Worm (Caenorhabditis elegans): ENCODE data around the gene chil-23.

The chil-23 gene

ce11 chrII:9489922-9490321, 21.5 kb upstream of the chil-23 start:
- no peak for TF ChIP-seq mec-3 (tag; optimal IDR thresholded peaks at IDR 0.05; ENCODE audit: borderline replicate concordance)
- no peak for TF ChIP-seq hlh-30 (tag; optimal IDR thresholded peaks at IDR 0.05; ENCODE audit: insufficient read depth)
- TF ChIP-seq elt-2 (tag; optimal IDR thresholded peaks at IDR 0.05) = no peak
- TF ChIP-seq sox-4 (tag; optimal IDR thresholded peaks at IDR 0.05) = no peak
- TF ChIP-seq ceh-9 (tag; optimal IDR thresholded peaks at IDR 0.05) = no peak
- no peak for TF ChIP-seq unc-3 (GFP tag; conservative IDR thresholded peaks at IDR 0.05)
- TF ChIP-seq unc-3 (tag; optimal IDR thresholded peaks at IDR 0.05) = no peak
- TF ChIP-seq tbx-2 (tag; optimal IDR thresholded peaks at IDR 0.05) = no peak
- TF ChIP-seq K09A11.1 (tag; optimal IDR thresholded peaks at IDR 0.05; ENCODE audit: insufficient read depth) = no peak
- TF ChIP-seq hlh-6 (tag; optimal IDR thresholded peaks at IDR 0.05) = no peak
- TF ChIP-seq T23F11.4 (GFP tag; optimal IDR thresholded peaks at IDR 0.05) = no peak
- no peak for TF ChIP-seq ceh-24 (tag; optimal IDR thresholded peaks at IDR 0.05)
- no peak for TF ChIP-seq C08G9.2 (tag; optimal IDR thresholded peaks at IDR 0.05)

- TF ChIP-seq ceh-24 (tag; optimal IDR thresholded peaks at IDR 0.05) (no peak), hlh-15 (tag; optimal IDR thresholded peaks at IDR 0.05) (no peak), pag-3 (tag; optimal IDR thresholded peaks at IDR 0.05; ENCODE audit: borderline replicate concordance) (no peak), K02D7.2 (tag; optimal IDR thresholded peaks at IDR 0.05) (no peak), ceh-31 (tag; optimal IDR thresholded peaks at IDR 0.05) (peak; percentile 23), F13H6.1 (tag; optimal IDR thresholded peaks at IDR 0.05) (no peak), ceh-18 (tag; optimal IDR thresholded peaks at IDR 0.05) (no peak)
Measured at ce11 chrII:9487337-9487950, 19.0 kb upstream of the chil-23 start, which contains the start of gene T19H5.4. Gene T19H5.4 (minus strand): TSS chrII:9487387.

DNA sequence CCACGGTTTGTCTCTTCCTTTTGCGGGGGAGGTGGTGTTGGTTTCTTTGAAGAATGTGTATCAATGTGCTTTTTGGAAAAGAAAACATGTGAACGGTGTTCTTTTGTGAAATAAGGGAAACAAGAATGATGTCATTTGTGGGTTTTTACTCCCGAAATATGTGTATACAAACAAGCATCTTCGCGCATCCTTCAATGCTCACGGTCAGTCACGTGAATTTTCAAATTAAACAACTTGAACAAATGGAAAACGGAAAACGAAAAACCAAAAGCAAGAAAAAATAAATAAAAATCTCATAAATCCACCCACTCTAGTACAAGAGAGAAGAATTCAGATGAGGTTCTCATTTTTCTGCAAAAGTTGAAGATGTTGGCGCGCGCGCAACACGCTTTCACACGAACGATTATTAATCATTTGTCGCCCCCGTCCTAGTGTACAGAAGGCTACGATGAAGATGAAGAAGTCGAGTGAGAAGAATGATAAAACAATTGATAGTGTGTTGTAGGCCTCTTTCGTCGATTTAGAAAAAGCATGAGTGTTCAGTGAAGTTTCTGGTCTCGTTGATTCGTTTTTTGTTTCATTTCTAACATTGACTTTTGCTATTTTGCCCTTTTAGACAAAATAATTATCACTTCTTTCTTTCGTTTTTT, 16.8 kb upstream of the chil-23 start:
- TF ChIP-seq ama-1 (optimal IDR thresholded peaks at IDR 0.05) (no peak), sdc-2 (tag; optimal IDR thresholded peaks at IDR 0.05) (no peak)

DNA sequence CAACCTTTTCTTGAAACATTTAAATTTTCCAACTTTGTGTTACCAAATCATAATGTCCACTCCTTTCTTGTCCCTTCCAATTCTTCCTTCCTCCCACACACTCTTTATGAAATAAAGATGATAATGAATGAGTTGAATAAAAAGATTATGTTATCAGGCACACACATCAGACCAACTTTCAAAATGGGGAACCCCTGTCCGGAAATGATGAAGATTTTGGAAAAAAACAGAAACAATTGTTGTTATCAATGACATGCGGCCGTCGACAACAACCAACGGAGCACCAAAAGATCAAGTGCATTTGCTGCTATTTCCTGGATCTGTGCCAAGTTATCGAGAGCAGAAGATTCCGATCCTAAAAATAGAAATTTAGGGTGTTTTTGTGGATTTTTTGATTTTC, 14.9 kb upstream of the chil-23 start:
- TF ChIP-seq elt-2 (tag; optimal IDR thresholded peaks at IDR 0.05) (peak; percentile 28), K09A11.1 (tag; optimal IDR thresholded peaks at IDR 0.05; ENCODE audit: insufficient read depth) (no peak)

DNA sequence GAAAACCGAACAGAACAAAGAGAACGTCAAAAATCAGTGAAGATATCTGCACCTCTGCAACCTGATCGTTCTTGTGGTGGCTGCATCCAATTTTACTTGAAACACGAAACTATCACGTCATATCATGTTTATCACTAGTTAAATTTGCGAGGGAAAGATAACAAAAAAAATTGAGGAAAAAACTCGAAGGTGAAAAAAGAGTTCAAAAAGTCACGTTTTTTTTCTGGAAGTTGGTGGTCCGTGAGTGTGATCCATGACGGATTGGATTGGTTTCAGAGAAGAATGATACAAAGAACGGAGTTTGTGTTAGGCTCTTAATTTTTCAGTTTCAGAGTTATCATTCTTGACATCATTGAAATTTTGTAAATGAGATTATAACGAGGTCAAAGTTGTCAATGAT, 14.1 kb upstream of the chil-23 start:
- no peak for TF ChIP-seq C08G9.2 (tag; optimal IDR thresholded peaks at IDR 0.05)
- TF ChIP-seq fkh-6 (tag; optimal IDR thresholded peaks at IDR 0.05) = no peak
- no peak for TF ChIP-seq hlh-8 (tag; optimal IDR thresholded peaks at IDR 0.05)
- TF ChIP-seq C38D4.7 (GFP tag; optimal IDR thresholded peaks at IDR 0.05) = no peak
- TF ChIP-seq ttx-3 (tag; optimal IDR thresholded peaks at IDR 0.05) = no peak
- no peak for TF ChIP-seq ztf-16 (tag; optimal IDR thresholded peaks at IDR 0.05)
- TF ChIP-seq pat-9 (tag; optimal IDR thresholded peaks at IDR 0.05) = no peak
- TF ChIP-seq elt-2 (tag; optimal IDR thresholded peaks at IDR 0.05) = no peak

ce11 chrII:9481427-9481826, 13.0 kb upstream of the chil-23 start:
- no peak for TF ChIP-seq hlh-30 (tag; optimal IDR thresholded peaks at IDR 0.05; ENCODE audit: insufficient read depth)
- no peak for TF ChIP-seq odd-2 (tag; optimal IDR thresholded peaks at IDR 0.05)

DNA sequence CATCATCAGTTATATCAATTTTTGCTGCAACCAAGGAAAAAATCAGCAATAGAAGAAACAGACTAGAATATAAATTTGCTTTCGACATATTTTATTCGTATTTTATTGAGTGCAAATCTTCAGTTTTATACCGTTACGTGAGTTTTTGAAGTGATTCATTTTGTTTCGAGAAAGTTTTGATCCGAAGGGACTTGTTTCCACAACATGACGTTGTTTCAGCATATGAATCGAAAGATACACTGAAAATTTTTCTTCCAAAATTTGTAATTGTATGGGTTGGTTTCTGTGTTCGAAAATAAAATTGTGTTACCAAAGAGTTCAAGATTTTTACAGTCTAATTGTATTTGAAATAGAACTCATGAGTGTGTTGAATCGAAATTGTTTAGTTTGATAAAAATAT, 11.6 kb upstream of the chil-23 start, which contains the start of gene T19H5.7:
T19H5.7 (minus strand) TSS at position 101 of the 400 bp plus-strand sequence.
- no peak for TF ChIP-seq ceh-2 (tag; optimal IDR thresholded peaks at IDR 0.05)
- no peak for TF ChIP-seq pax-1 (tag; optimal IDR thresholded peaks at IDR 0.05)
- TF ChIP-seq lim-6 (tag; optimal IDR thresholded peaks at IDR 0.05) = no peak
- TF ChIP-seq pat-9 (tag; optimal IDR thresholded peaks at IDR 0.05) = no peak
- TF ChIP-seq dmd-4 (tag; optimal IDR thresholded peaks at IDR 0.05; ENCODE audit: borderline replicate concordance) = no peak
- TF ChIP-seq ceh-22 (tag; optimal IDR thresholded peaks at IDR 0.05) = no peak
